Worm (Caenorhabditis elegans) whole organism, late embryonic: ENCODE data around the gene srx-114.

Source experiments
- C08G9.2 ChIP-seq: sonication (generic microtip); optimal IDR thresholded peaks from 2 replicates; lab custom pipeline; 2016; ENCODE audit warnings: mild to moderate bottlenecking, missing genetic modification characterization, moderate library complexity, missing compliant biosample characterization
- C38D4.7 ChIP-seq: fragments of 200-800 bp; sonication (Bioruptor generic); optimal IDR thresholded peaks from 2 replicates; lab custom pipeline; 2018; ENCODE audit warnings: mild to moderate bottlenecking, missing genetic modification characterization, moderate library complexity, missing compliant biosample characterization
- ahr-1 ChIP-seq: sonication (generic microtip); optimal IDR thresholded peaks from 2 replicates; lab custom pipeline; 2016; ENCODE audit warnings: missing genetic modification characterization, missing compliant biosample characterization
- ama-1 ChIP-seq: fragments of 150-350 bp; optimal IDR thresholded peaks from 2 replicates; lab custom pipeline; 2014
- ceh-14 ChIP-seq: sonication (generic microtip); optimal IDR thresholded peaks from 2 replicates; lab custom pipeline; 2016; ENCODE audit warnings: missing genotype, missing genetic modification characterization, missing compliant biosample characterization
- ceh-19 ChIP-seq: fragments of 200-800 bp; sonication (Bioruptor generic); optimal IDR thresholded peaks from 2 replicates; lab custom pipeline; 2018; ENCODE audit warnings: mild to moderate bottlenecking, missing genetic modification characterization, missing compliant biosample characterization
- ceh-2 ChIP-seq: sonication (generic microtip); optimal IDR thresholded peaks from 2 replicates; lab custom pipeline; 2016; ENCODE audit warnings: missing genotype, missing genetic modification characterization, missing compliant biosample characterization
- ceh-22 ChIP-seq: sonication (generic microtip); optimal IDR thresholded peaks from 2 replicates; lab custom pipeline; 2017; ENCODE audit warnings: missing biosample characterization, missing genetic modification characterization
- ceh-30 ChIP-seq: fragments of 150-350 bp; optimal IDR thresholded peaks from 2 replicates; lab custom pipeline; 2014; ENCODE audit warnings: missing biosample characterization, missing genetic modification characterization
- ceh-34 ChIP-seq: sonication (generic microtip); optimal IDR thresholded peaks from 2 replicates; lab custom pipeline; 2016; ENCODE audit warnings: mild to moderate bottlenecking, missing genetic modification characterization, missing compliant biosample characterization
- ceh-45 ChIP-seq: fragments of 200-800 bp; sonication (Bioruptor generic); IDR thresholded peaks from 2 replicates; pipeline ENCODE4 v1.3.6; 2022; ENCODE audit warnings: missing genetic modification reagents, missing genetic modification characterization, missing compliant biosample characterization
- ceh-48 ChIP-seq: sonication (generic microtip); optimal IDR thresholded peaks from 2 replicates; lab custom pipeline; 2016; ENCODE audit warnings: missing genetic modification characterization, inconsistent platforms, missing compliant biosample characterization
- ceh-6 ChIP-seq: fragments of 200-800 bp; sonication (Bioruptor generic); optimal IDR thresholded peaks from 2 replicates; lab custom pipeline; 2018; ENCODE audit warnings: mild to moderate bottlenecking, missing genetic modification characterization, missing compliant biosample characterization
- che-1 ChIP-seq: sonication (generic microtip); optimal IDR thresholded peaks from 2 replicates; lab custom pipeline; 2016; ENCODE audit warnings: mild to moderate bottlenecking, missing genetic modification characterization, missing compliant biosample characterization
- dmd-4 ChIP-seq: sonication (generic microtip); optimal IDR thresholded peaks from 2 replicates; lab custom pipeline; 2016; ENCODE audit warnings: borderline replicate concordance, missing genetic modification characterization, missing compliant biosample characterization
- elt-2 ChIP-seq: sonication (generic microtip); optimal IDR thresholded peaks from 2 replicates; lab custom pipeline; 2016; ENCODE audit warnings: missing genetic modification reagents, missing genetic modification characterization, missing compliant biosample characterization
- elt-4 ChIP-seq: sonication (generic microtip); optimal IDR thresholded peaks from 2 replicates; lab custom pipeline; 2016; ENCODE audit warnings: missing genetic modification characterization, missing compliant biosample characterization
- eyg-1 ChIP-seq: sonication (generic microtip); optimal IDR thresholded peaks from 2 replicates; lab custom pipeline; 2016; ENCODE audit warnings: missing genotype, missing genetic modification characterization, missing compliant biosample characterization
- fkh-6 ChIP-seq: sonication (generic microtip); optimal IDR thresholded peaks from 2 replicates; lab custom pipeline; 2016; ENCODE audit warnings: missing genetic modification characterization, missing compliant biosample characterization
- hlh-13 ChIP-seq: fragments of 200-800 bp; sonication (Bioruptor generic); optimal IDR thresholded peaks from 2 replicates; lab custom pipeline; 2018; ENCODE audit warnings: mild to moderate bottlenecking, missing genetic modification characterization, missing compliant biosample characterization
- hlh-15 ChIP-seq: sonication (generic microtip); optimal IDR thresholded peaks from 2 replicates; lab custom pipeline; 2016; ENCODE audit warnings: missing genetic modification characterization, missing compliant biosample characterization
- hlh-30 ChIP-seq: sonication (generic microtip); optimal IDR thresholded peaks from 2 replicates; lab custom pipeline; 2017; ENCODE audit warnings: antibody characterized with exemption, missing genetic modification characterization, missing compliant biosample characterization; ENCODE audit not compliant: insufficient read depth
- hlh-6 ChIP-seq: sonication (generic microtip); optimal IDR thresholded peaks from 2 replicates; lab custom pipeline; 2016; ENCODE audit warnings: missing genotype, missing genetic modification characterization, missing compliant biosample characterization
- hlh-8 ChIP-seq: sonication (generic microtip); optimal IDR thresholded peaks from 2 replicates; lab custom pipeline; 2016; ENCODE audit warnings: missing genotype, missing genetic modification characterization, missing compliant biosample characterization
- lim-6 ChIP-seq: sonication (generic microtip); optimal IDR thresholded peaks from 2 replicates; lab custom pipeline; 2016; ENCODE audit warnings: missing genetic modification characterization, missing compliant biosample characterization
- lin-11 ChIP-seq: fragments of 200-800 bp; sonication (Bioruptor generic); optimal IDR thresholded peaks from 2 replicates; lab custom pipeline; 2018; ENCODE audit warnings: mild to moderate bottlenecking, missing genetic modification characterization, missing compliant biosample characterization
- mec-3 ChIP-seq: sonication (generic microtip); optimal IDR thresholded peaks from 2 replicates; lab custom pipeline; 2016; ENCODE audit warnings: borderline replicate concordance, missing genetic modification characterization, missing compliant biosample characterization
- nhr-11 ChIP-seq: fragments of 150-350 bp; optimal IDR thresholded peaks from 2 replicates; lab custom pipeline; 2014; ENCODE audit warnings: missing biosample characterization, missing genetic modification characterization
- nhr-232 ChIP-seq: sonication (generic microtip); optimal IDR thresholded peaks from 2 replicates; lab custom pipeline; 2016; ENCODE audit warnings: missing genetic modification characterization, missing compliant biosample characterization
- npax-4 ChIP-seq: sonication (generic microtip); optimal IDR thresholded peaks from 2 replicates; lab custom pipeline; 2016; ENCODE audit warnings: missing genetic modification characterization, missing compliant biosample characterization
- pat-9 ChIP-seq: fragments of 200-800 bp; sonication (Bioruptor generic); optimal IDR thresholded peaks from 2 replicates; lab custom pipeline; 2018; ENCODE audit warnings: mild to moderate bottlenecking, missing genetic modification characterization, moderate library complexity, missing compliant biosample characterization
- pha-2 ChIP-seq: sonication (generic microtip); optimal IDR thresholded peaks from 2 replicates; lab custom pipeline; 2017; ENCODE audit warnings: mild to moderate bottlenecking, missing genetic modification characterization, missing compliant biosample characterization
- pros-1 ChIP-seq: fragments of 150-350 bp; optimal IDR thresholded peaks from 2 replicates; lab custom pipeline; 2014; ENCODE audit warnings: missing biosample characterization, missing genetic modification reagents, missing genetic modification characterization
- ref-2 ChIP-seq: sonication (generic microtip); optimal IDR thresholded peaks from 2 replicates; lab custom pipeline; 2016; ENCODE audit warnings: missing genetic modification characterization, missing compliant biosample characterization
- sox-2 ChIP-seq: fragments of 200-800 bp; sonication (Bioruptor generic); IDR thresholded peaks from 2 replicates; pipeline ENCODE4 v1.3.6; 2022; ENCODE audit warnings: missing genetic modification reagents, missing genetic modification characterization, missing compliant biosample characterization
- sox-4 ChIP-seq: sonication (generic microtip); optimal IDR thresholded peaks from 2 replicates; lab custom pipeline; 2017; ENCODE audit warnings: mild to moderate bottlenecking, missing genetic modification characterization, inconsistent platforms, missing compliant biosample characterization
- tbx-2 ChIP-seq: sonication (generic microtip); optimal IDR thresholded peaks from 2 replicates; lab custom pipeline; 2016; ENCODE audit warnings: missing genetic modification characterization, missing compliant biosample characterization
- tbx-7 ChIP-seq: sonication (generic microtip); optimal IDR thresholded peaks from 2 replicates; lab custom pipeline; 2016; ENCODE audit warnings: missing genotype, missing genetic modification characterization, missing compliant biosample characterization
- unc-3 ChIP-seq, 2 experiments: fragments of 200-800 bp in 1 of 2; sonication (Bioruptor generic) in 1 of 2; sonication (generic microtip) in 1 of 2; conservative IDR thresholded peaks in 1 of 2; optimal IDR thresholded peaks in 1 of 2; 2 replicates each; pipeline versions ENCODE4 v1.3.6 to Lab custom; 2016 to 2022; ENCODE audit warnings: missing compliant biosample characterization in 2 of 2, missing genetic modification characterization in 2 of 2, missing genetic modification reagents in 1 of 2
- unc-42 ChIP-seq: sonication (generic microtip); optimal IDR thresholded peaks from 2 replicates; lab custom pipeline; 2016; ENCODE audit warnings: missing genotype, missing genetic modification characterization, missing compliant biosample characterization
- unc-86 ChIP-seq: sonication (generic microtip); optimal IDR thresholded peaks from 2 replicates; lab custom pipeline; 2016; ENCODE audit warnings: missing genetic modification characterization, missing compliant biosample characterization
- zip-5 ChIP-seq: sonication (generic microtip); optimal IDR thresholded peaks from 2 replicates; lab custom pipeline; 2016; ENCODE audit warnings: missing genetic modification characterization, missing compliant biosample characterization
- ztf-16 ChIP-seq: sonication (generic microtip); optimal IDR thresholded peaks from 2 replicates; lab custom pipeline; 2017; ENCODE audit warnings: missing genetic modification characterization, missing compliant biosample characterization

srx-114 gene

DNA sequence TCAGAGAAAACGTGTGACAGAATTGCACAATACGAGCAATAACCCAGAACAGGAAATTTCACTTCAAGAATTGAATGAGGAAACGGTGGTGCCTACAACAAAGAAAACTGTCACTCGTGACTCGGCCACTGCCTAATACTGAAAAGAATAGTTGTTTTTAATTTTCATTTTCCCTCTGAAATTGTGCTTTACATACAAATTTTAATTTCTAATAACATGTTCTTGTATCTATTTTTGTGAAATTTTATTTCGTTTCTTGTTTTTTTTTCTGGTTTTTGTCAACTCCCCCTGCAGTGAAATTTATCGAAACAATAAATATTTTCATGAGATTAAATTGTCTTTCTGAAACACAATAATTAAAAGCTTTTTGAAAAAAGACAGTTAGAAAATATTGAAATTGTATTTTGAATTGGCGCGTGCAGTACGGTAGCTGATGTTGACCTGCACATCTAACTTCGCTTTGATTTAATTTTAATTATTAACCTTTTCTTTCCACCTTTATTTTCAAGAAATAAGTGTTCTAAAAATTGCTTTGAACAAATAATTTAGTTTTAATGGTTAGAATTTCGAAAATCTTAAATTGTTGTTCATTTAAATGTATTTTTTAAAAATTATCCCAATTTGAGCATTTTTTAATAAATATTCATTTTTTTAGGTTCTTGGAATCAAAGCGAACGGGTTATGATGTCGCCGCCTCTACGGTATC, 22.8 kb upstream of the srx-114 start, which contains the start of gene daz-1:
TSS of gene daz-1 (plus strand) at position 656 of the 706 bp plus-strand sequence.
- no peak for TF ChIP-seq pros-1 (tag; lab: Kevin White, UChicago)
- TF ChIP-seq elt-2 (tag; lab: Kevin White, UChicago): no peak
- no peak for TF ChIP-seq ceh-19 (GFP tag; lab: Kevin White, UChicago)
- no peak for TF ChIP-seq ceh-14 (tag; lab: Kevin White, UChicago)
- no peak for TF ChIP-seq zip-5 (tag; lab: Kevin White, UChicago)
- TF ChIP-seq ceh-30: no peak
- no peak for TF ChIP-seq C08G9.2 (tag; lab: Kevin White, UChicago)
- no peak for TF ChIP-seq ceh-6
- no peak for TF ChIP-seq ceh-34 (tag; lab: Kevin White, UChicago)
- no peak for TF ChIP-seq C38D4.7 (GFP tag; lab: Kevin White, UChicago)
- no peak for TF ChIP-seq hlh-6 (tag; lab: Kevin White, UChicago)
- TF ChIP-seq sox-4 (tag; lab: Kevin White, UChicago): no peak
- no peak for TF ChIP-seq ceh-45 (GFP tag; lab: Robert Waterston, UW)
- TF ChIP-seq hlh-13 (GFP tag; lab: Kevin White, UChicago): no peak
- no peak for TF ChIP-seq che-1 (tag; lab: Kevin White, UChicago)
- TF ChIP-seq unc-86 (tag; lab: Kevin White, UChicago): no peak

DNA sequence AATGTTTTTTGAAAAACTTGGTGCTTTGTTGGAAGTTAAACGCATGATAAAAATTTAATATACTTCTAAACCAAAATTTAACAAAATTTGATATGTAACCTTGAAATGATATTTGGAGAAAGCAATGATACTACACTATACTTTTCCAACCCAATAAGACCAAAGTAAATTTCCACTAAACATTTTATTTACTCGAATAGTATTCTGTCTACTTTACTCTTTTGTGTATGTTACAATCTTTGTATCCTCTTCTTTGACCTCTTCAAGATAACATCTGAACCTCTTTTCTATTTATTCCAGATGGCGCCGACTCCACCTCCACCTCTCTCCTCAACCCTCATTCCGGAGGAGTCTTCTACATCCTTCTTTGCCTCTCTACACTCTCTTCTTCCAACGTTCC, 20.6 kb upstream of the srx-114 start, which contains the start of gene dhs-5:
TSS of gene dhs-5 (plus strand) at position 301 of the 400 bp plus-strand sequence.
- TF ChIP-seq hlh-8 (tag; lab: Kevin White, UChicago) (no peak), lin-11 (tag; lab: Kevin White, UChicago) (no peak), pat-9 (tag; lab: Kevin White, UChicago) (no peak), dmd-4 (no peak), ztf-16 (tag; lab: Kevin White, UChicago) (no peak)

DNA sequence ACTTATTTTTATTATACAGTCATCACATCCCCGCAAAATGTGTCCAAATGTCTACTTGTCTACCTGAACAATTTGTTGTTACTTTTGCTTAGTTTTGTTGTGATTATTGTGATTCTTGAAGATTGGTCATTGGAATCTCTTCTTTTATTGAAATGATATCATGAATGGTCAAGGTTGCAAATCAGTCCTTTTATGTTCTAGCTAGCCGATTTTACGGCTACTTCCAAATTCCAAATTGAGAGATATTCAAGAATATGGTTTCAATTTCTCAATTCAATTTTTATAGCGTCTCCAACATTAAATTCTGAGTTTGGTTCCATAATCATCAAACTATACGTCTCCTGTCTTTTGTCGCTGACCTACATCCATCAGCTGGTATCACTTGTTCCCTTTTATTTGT, 18.3 kb upstream of the srx-114 start:
- no peak for TF ChIP-seq npax-4 (tag; lab: Kevin White, UChicago)
- no peak for TF ChIP-seq unc-42
- TF ChIP-seq sox-2 (GFP tag; lab: Robert Waterston, UW): no peak
- no peak for TF ChIP-seq hlh-30
- TF ChIP-seq ceh-2: no peak
- TF ChIP-seq hlh-6 (tag; lab: Kevin White, UChicago): no peak
- no peak for TF ChIP-seq tbx-7 (tag; lab: Kevin White, UChicago)
- TF ChIP-seq hlh-15 (tag; lab: Kevin White, UChicago): no peak
- no peak for TF ChIP-seq tbx-2 (tag; lab: Kevin White, UChicago)
- no peak for TF ChIP-seq ceh-6
- no peak for TF ChIP-seq ceh-22 (tag; lab: Kevin White, UChicago)
- no peak for TF ChIP-seq C08G9.2 (tag; lab: Kevin White, UChicago)
- TF ChIP-seq unc-86 (tag; lab: Kevin White, UChicago): no peak
- TF ChIP-seq ahr-1: no peak
- TF ChIP-seq nhr-232 (tag; lab: Kevin White, UChicago): no peak
- TF ChIP-seq elt-4 (tag; lab: Kevin White, UChicago): no peak
- TF ChIP-seq ceh-48: no peak

DNA sequence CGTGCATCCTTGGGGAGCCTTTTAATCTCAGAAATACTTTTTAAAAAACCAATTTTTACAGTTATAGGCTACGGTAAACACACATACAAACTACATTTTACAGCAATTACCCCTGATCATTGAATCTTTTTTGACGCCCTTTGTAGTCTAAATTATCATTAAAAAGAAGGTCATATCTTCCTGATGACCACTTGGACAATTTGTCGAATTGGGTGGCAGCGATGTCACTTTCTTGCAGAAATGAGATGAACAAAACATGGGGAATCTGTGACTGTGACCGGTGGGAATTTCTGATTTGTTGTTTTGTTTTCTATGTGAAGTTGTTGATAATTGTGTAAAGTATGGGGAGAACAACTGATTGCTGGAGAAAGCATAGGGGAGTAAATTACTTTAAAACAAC, 16.7 kb upstream of the srx-114 start:
- TF ChIP-seq nhr-232 (tag; lab: Kevin White, UChicago): no peak
- no peak for TF ChIP-seq nhr-11
- TF ChIP-seq fkh-6: no peak
- TF ChIP-seq ref-2 (tag; lab: Kevin White, UChicago): no peak
- TF ChIP-seq C08G9.2 (tag; lab: Kevin White, UChicago): no peak
- TF ChIP-seq pat-9 (tag; lab: Kevin White, UChicago): no peak
- no peak for TF ChIP-seq pha-2
- TF ChIP-seq ama-1: no peak
- no peak for TF ChIP-seq eyg-1 (tag; lab: Kevin White, UChicago)
- TF ChIP-seq sox-4 (tag; lab: Kevin White, UChicago): no peak
- no peak for TF ChIP-seq mec-3 (tag; lab: Kevin White, UChicago)
- TF ChIP-seq unc-3 (GFP tag; conservative IDR thresholded peaks at IDR 0.05; lab: Robert Waterston, UW): no peak
- TF ChIP-seq unc-3 (tag; optimal IDR thresholded peaks at IDR 0.05; lab: Kevin White, UChicago): no peak
- no peak for TF ChIP-seq lim-6 (tag; lab: Kevin White, UChicago)
- TF ChIP-seq hlh-13 (GFP tag; lab: Kevin White, UChicago): no peak
- TF ChIP-seq pros-1 (tag; lab: Kevin White, UChicago): no peak
- no peak for TF ChIP-seq tbx-7 (tag; lab: Kevin White, UChicago)
- no peak for TF ChIP-seq ceh-34 (tag; lab: Kevin White, UChicago)
